Fruit fly (Drosophila melanogaster): ENCODE data around the gene lin-52.

DNA sequence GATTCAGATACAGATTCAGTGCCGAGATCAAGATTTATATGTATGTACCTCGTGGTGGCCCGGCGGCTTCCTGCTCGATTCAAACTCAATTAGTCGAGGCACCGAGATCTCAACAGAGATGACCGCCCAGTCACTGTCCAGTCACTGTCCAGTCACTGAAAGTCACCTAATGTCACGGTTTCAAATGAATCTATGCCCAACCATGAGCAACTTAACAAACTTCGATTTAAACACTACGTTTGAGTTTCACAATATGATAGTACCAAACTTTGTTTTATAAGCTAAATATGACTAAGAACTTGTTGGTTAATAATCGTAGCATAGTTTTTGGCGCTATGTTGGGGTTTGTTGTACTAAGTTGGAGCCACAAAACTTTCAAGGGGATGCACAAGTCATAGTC is 49.7 kb downstream of the lin-52 start:
- no peak for TF ChIP-seq Snoo (tag; optimal IDR thresholded peaks at IDR 0.05)
- TF ChIP-seq fd96Ca (GFP tag; IDR thresholded peaks at IDR 0.05), result no peak
- TF ChIP-seq CG14655 (GFP tag; optimal IDR thresholded peaks at IDR 0.05), result no peak
- no peak for TF ChIP-seq CG12605 (GFP tag; IDR thresholded peaks at IDR 0.05)
- TF ChIP-seq Ets98B (GFP tag; IDR thresholded peaks at IDR 0.05), result no peak
- TF ChIP-seq CG4496 (GFP tag; IDR thresholded peaks at IDR 0.05), result no peak

All from whole organism, pupa.